Fruit fly (Drosophila melanogaster) whole organism, embryonic: ENCODE measurements around the gene CG17549.

Source experiments
- Asciz ChIP-seq: fragments of 200-800 bp; sonication (Bioruptor generic); optimal IDR thresholded peaks from 2 replicates; lab custom pipeline; 2017; ENCODE audit warnings: missing biosample characterization, mild to moderate bottlenecking, missing genetic modification characterization, missing genetic modification reagents
- CG10147 ChIP-seq: fragments of 200-800 bp; sonication (Bioruptor generic); optimal IDR thresholded peaks from 2 replicates; lab custom pipeline; 2019; ENCODE audit warnings: missing biosample characterization, mild to moderate bottlenecking, missing genetic modification characterization, moderate library complexity
- CG10979 ChIP-seq: fragments of 200-800 bp; sonication (Bioruptor generic); optimal IDR thresholded peaks from 2 replicates; lab custom pipeline; 2018; ENCODE audit warnings: missing biosample characterization, mild to moderate bottlenecking, missing genetic modification characterization, moderate library complexity
- CG11560 ChIP-seq: fragments of 200-800 bp; sonication (Bioruptor generic); IDR thresholded peaks from 3 replicates; pipeline ENCODE4 v1.3.6; 2022; ENCODE audit warnings: missing biosample characterization, missing genetic modification characterization
- CG11696 ChIP-seq: fragments of 200-800 bp; sonication (Bioruptor generic); IDR thresholded peaks from 2 replicates; pipeline ENCODE4 v1.3.6; 2022; ENCODE audit warnings: missing biosample characterization, missing genetic modification characterization
- CG12769 ChIP-seq: fragments of 200-800 bp; sonication (Bioruptor generic); optimal IDR thresholded peaks from 2 replicates; lab custom pipeline; 2019; ENCODE audit warnings: missing biosample characterization, mild to moderate bottlenecking, missing genetic modification characterization, moderate library complexity
- CG14441 ChIP-seq: fragments of 200-800 bp; sonication (Bioruptor generic); IDR thresholded peaks from 2 replicates; pipeline ENCODE4 v1.3.6; 2022; ENCODE audit warnings: missing biosample characterization, missing genetic modification characterization
- CG15011 ChIP-seq: fragments of 200-800 bp; sonication (Bioruptor generic); optimal IDR thresholded peaks from 3 replicates; lab custom pipeline; 2018; ENCODE audit warnings: missing biosample characterization, mild to moderate bottlenecking, missing genetic modification characterization
- CG16813 ChIP-seq: fragments of 200-800 bp; sonication (Bioruptor generic); IDR thresholded peaks from 3 replicates; pipeline ENCODE4 v1.3.6; 2022; ENCODE audit warnings: missing biosample characterization, missing genetic modification characterization; ENCODE audit not compliant: partially characterized antibody
- CG2712 ChIP-seq: fragments of 200-800 bp; optimal IDR thresholded peaks from 3 replicates; lab custom pipeline; 2019; ENCODE audit warnings: missing biosample characterization, mild to moderate bottlenecking, missing genetic modification characterization, moderate library complexity
- CG31224 ChIP-seq: fragments of 200-800 bp; sonication (Bioruptor generic); IDR thresholded peaks from 2 replicates; pipeline ENCODE4 v1.3.6; 2022; ENCODE audit warnings: missing biosample characterization, missing genetic modification characterization
- CG3163 ChIP-seq: fragments of 200-800 bp; sonication (Bioruptor generic); optimal IDR thresholded peaks from 3 replicates; lab custom pipeline; 2016; ENCODE audit warnings: missing biosample characterization, missing genetic modification characterization
- CG32532 ChIP-seq: fragments of 200-800 bp; sonication (Bioruptor generic); IDR thresholded peaks from 2 replicates; pipeline ENCODE4 v1.3.6; 2022; ENCODE audit warnings: missing biosample characterization, missing genetic modification characterization
- CG4730 ChIP-seq: fragments of 200-800 bp; sonication (Bioruptor generic); IDR thresholded peaks from 2 replicates; pipeline ENCODE4 v1.3.6; 2022; ENCODE audit warnings: missing biosample characterization, missing genetic modification characterization
- CG4854 ChIP-seq: fragments of 200-800 bp; sonication (Bioruptor generic); optimal IDR thresholded peaks from 2 replicates; lab custom pipeline; 2016; ENCODE audit warnings: missing biosample characterization, missing genetic modification characterization, inconsistent platforms
- CG6791 ChIP-seq: fragments of 200-800 bp; sonication (Bioruptor generic); IDR thresholded peaks from 3 replicates; pipeline ENCODE4 v1.3.6; 2022; ENCODE audit warnings: missing biosample characterization, missing genetic modification characterization; ENCODE audit not compliant: partially characterized antibody
- CG7372 ChIP-seq: fragments of 200-800 bp; sonication (Bioruptor generic); IDR thresholded peaks from 2 replicates; pipeline ENCODE4 v1.3.6; 2022; ENCODE audit warnings: missing biosample characterization, missing genetic modification characterization
- CG8478 ChIP-seq: fragments of >200 bp; optimal IDR thresholded peaks from 2 replicates; lab custom pipeline; 2018
- CG9797 ChIP-seq: fragments of 200-800 bp; sonication (Bioruptor generic); optimal IDR thresholded peaks from 3 replicates; lab custom pipeline; 2018; ENCODE audit warnings: missing biosample characterization, mild to moderate bottlenecking, missing genetic modification characterization
- Dref ChIP-seq: fragments of 200-800 bp; sonication (Bioruptor generic); IDR thresholded peaks from 2 replicates; pipeline ENCODE4 v1.3.6; 2022; ENCODE audit warnings: missing biosample characterization, missing genetic modification characterization
- Elba2 ChIP-seq: fragments of 200-800 bp; sonication (Bioruptor generic); optimal IDR thresholded peaks from 3 replicates; lab custom pipeline; 2016; ENCODE audit warnings: missing biosample characterization, missing genetic modification characterization
- Fer2 ChIP-seq: fragments of 200-800 bp; sonication (Bioruptor generic); optimal IDR thresholded peaks from 2 replicates; lab custom pipeline; 2018; ENCODE audit warnings: missing biosample characterization, mild to moderate bottlenecking, missing genetic modification characterization, moderate library complexity
- Hey ChIP-seq: fragments of 200-800 bp; sonication (Bioruptor generic); optimal IDR thresholded peaks from 3 replicates; lab custom pipeline; 2018; ENCODE audit warnings: missing biosample characterization, mild to moderate bottlenecking, missing genetic modification characterization
- HmgD ChIP-seq: fragments of 200-800 bp; sonication (Bioruptor generic); optimal IDR thresholded peaks from 3 replicates; lab custom pipeline; 2016; ENCODE audit warnings: missing biosample characterization, missing genetic modification characterization
- Jarid2 ChIP-seq: fragments of 200-800 bp; sonication (Bioruptor generic); optimal IDR thresholded peaks from 3 replicates; lab custom pipeline; 2017; ENCODE audit warnings: mild to moderate bottlenecking, missing biosample characterization, missing genetic modification reagents, missing genetic modification characterization
- MBD-R2 ChIP-seq: fragments of 200-800 bp; sonication (Bioruptor generic); IDR thresholded peaks from 2 replicates; pipeline ENCODE4 v1.3.6; 2022; ENCODE audit warnings: missing biosample characterization, missing genetic modification characterization
- Nf-YB ChIP-seq: fragments of 200-800 bp; sonication (Bioruptor generic); optimal IDR thresholded peaks from 3 replicates; lab custom pipeline; 2019; ENCODE audit warnings: missing biosample characterization, mild to moderate bottlenecking, missing genetic modification characterization, moderate library complexity
- Oaz ChIP-seq: fragments of 200-800 bp; sonication (Bioruptor generic); IDR thresholded peaks from 2 replicates; pipeline ENCODE4 v1.3.6; 2022; ENCODE audit warnings: missing biosample characterization, missing genetic modification characterization
- Opbp ChIP-seq: fragments of 200-800 bp; sonication (Bioruptor generic); IDR thresholded peaks from 3 replicates; pipeline ENCODE4 v1.3.6; 2022; ENCODE audit warnings: missing biosample characterization, missing genetic modification characterization; ENCODE audit not compliant: partially characterized antibody
- Rfx ChIP-seq: fragments of 200-800 bp; sonication (Bioruptor generic); IDR thresholded peaks from 2 replicates; pipeline ENCODE4 v1.3.6; 2022; ENCODE audit warnings: missing biosample characterization, missing genetic modification characterization
- Sry-β ChIP-seq: fragments of 200-800 bp; sonication (Bioruptor generic); optimal IDR thresholded peaks from 2 replicates; lab custom pipeline; 2018; ENCODE audit warnings: missing biosample characterization, mild to moderate bottlenecking, missing genetic modification characterization, moderate library complexity
- Sry-δ ChIP-seq: fragments of 200-800 bp; sonication (Bioruptor generic); optimal IDR thresholded peaks from 2 replicates; lab custom pipeline; 2016; ENCODE audit warnings: missing biosample characterization, missing genetic modification characterization
- Xbp1 ChIP-seq: fragments of 200-800 bp; sonication (Bioruptor generic); optimal IDR thresholded peaks from 3 replicates; lab custom pipeline; 2016; ENCODE audit warnings: missing biosample characterization, mild to moderate bottlenecking, missing genetic modification characterization
- al ChIP-seq: fragments of 200-800 bp; sonication (Bioruptor generic); IDR thresholded peaks from 2 replicates; pipeline ENCODE4 v1.3.6; 2022; ENCODE audit warnings: missing biosample characterization, missing genetic modification characterization
- cad ChIP-seq: fragments of >200 bp; optimal IDR thresholded peaks from 2 replicates; lab custom pipeline; 2017; ENCODE audit warnings: missing biosample characterization, missing genetic modification characterization
- dan ChIP-seq: fragments of 200-800 bp; sonication (Bioruptor generic); IDR thresholded peaks from 2 replicates; pipeline ENCODE4 v1.3.6; 2022; ENCODE audit warnings: missing biosample characterization, missing genetic modification characterization
- disco-r ChIP-seq: fragments of 200-800 bp; sonication (Bioruptor generic); optimal IDR thresholded peaks from 2 replicates; lab custom pipeline; 2016; ENCODE audit warnings: missing biosample characterization, missing genetic modification characterization
- en ChIP-seq: fragments of 200-800 bp; sonication (Bioruptor generic); optimal IDR thresholded peaks from 2 replicates; lab custom pipeline; 2016; ENCODE audit warnings: missing biosample characterization, missing genetic modification characterization
- eyg ChIP-seq: fragments of 200-800 bp; sonication (Bioruptor generic); optimal IDR thresholded peaks from 3 replicates; lab custom pipeline; 2016; ENCODE audit warnings: missing biosample characterization, missing genetic modification characterization
- gce ChIP-seq: fragments of 200-800 bp; sonication (Bioruptor generic); IDR thresholded peaks from 3 replicates; pipeline ENCODE4 v1.3.6; 2022; ENCODE audit warnings: missing biosample characterization, missing genetic modification characterization
- her ChIP-seq: fragments of 200-800 bp; sonication (Bioruptor generic); optimal IDR thresholded peaks from 2 replicates; lab custom pipeline; 2016; ENCODE audit warnings: missing biosample characterization, missing genetic modification characterization
- inv ChIP-seq: fragments of 200-800 bp; sonication (Bioruptor generic); IDR thresholded peaks from 2 replicates; pipeline ENCODE4 v1.3.6; 2022; ENCODE audit warnings: missing biosample characterization, missing genetic modification characterization; ENCODE audit not compliant: partially characterized antibody
- odd ChIP-seq: fragments of 200-800 bp; sonication (Bioruptor generic); optimal IDR thresholded peaks from 2 replicates; lab custom pipeline; 2017; ENCODE audit warnings: missing biosample characterization, mild to moderate bottlenecking, missing genetic modification characterization
- pzg ChIP-seq: fragments of 200-800 bp; sonication (Bioruptor generic); optimal IDR thresholded peaks from 3 replicates; lab custom pipeline; 2018; ENCODE audit warnings: missing biosample characterization, mild to moderate bottlenecking, missing genetic modification characterization, moderate library complexity
- sd ChIP-seq: fragments of 200-800 bp; sonication (Bioruptor generic); optimal IDR thresholded peaks from 3 replicates; lab custom pipeline; 2018; ENCODE audit warnings: missing biosample characterization, mild to moderate bottlenecking, missing genetic modification characterization, moderate library complexity
- seq ChIP-seq: fragments of 200-800 bp; sonication (Bioruptor generic); IDR thresholded peaks from 2 replicates; pipeline ENCODE4 v1.3.6; 2022; ENCODE audit warnings: missing biosample characterization, missing genetic modification characterization
- twi ChIP-seq: fragments of 200-800 bp; optimal IDR thresholded peaks from 2 replicates; lab custom pipeline; 2019; ENCODE audit warnings: missing biosample characterization, mild to moderate bottlenecking, missing genetic modification characterization, moderate library complexity
- wek ChIP-seq: fragments of 200-800 bp; sonication (Bioruptor generic); optimal IDR thresholded peaks from 3 replicates; lab custom pipeline; 2018; ENCODE audit warnings: missing biosample characterization, mild to moderate bottlenecking, missing genetic modification characterization, moderate library complexity
- wor ChIP-seq: fragments of 200-800 bp; sonication (Bioruptor generic); IDR thresholded peaks from 2 replicates; pipeline ENCODE4 v1.3.6; 2022; ENCODE audit warnings: missing biosample characterization, missing genetic modification characterization

The CG17549 gene

dm6 chr2L:19398317-19399234 lies 8.7 kb upstream of the CG17549 start, which contains the start of gene CG17544 (continued):
- TF ChIP-seq CG15011 (GFP tag; lab: Kevin White, UChicago), result no peak
- TF ChIP-seq her (GFP tag; lab: Kevin White, UChicago), result no peak
- TF ChIP-seq wor, result peak; percentile 21; the same call in 1 of the 2 replicates
- no peak for TF ChIP-seq en (GFP tag; lab: Kevin White, UChicago)
- TF ChIP-seq CG3163 (GFP tag; lab: Kevin White, UChicago), result peak; percentile 62
- peak; percentile 64 for TF ChIP-seq Jarid2
- peak; percentile 32; the same call in 1 of the 3 replicates for TF ChIP-seq CG6791 (GFP tag; lab: Robert Waterston, UW)
- TF ChIP-seq CG11560 (tag; lab: Robert Waterston, UW), result 0 out of 3 replicates have a peak, but pooled peaks have one; percentile 8
- peak; percentile 67 for TF ChIP-seq Nf-YB (GFP tag; lab: Kevin White, UChicago)
- TF ChIP-seq Opbp, result 0 out of 3 replicates have a peak, but pooled peaks have one; percentile 9
- TF ChIP-seq MBD-R2 (GFP tag; lab: Robert Waterston, UW), result no peak; the same call in 1 of the 2 replicates
- TF ChIP-seq Sry-β (GFP tag; lab: Kevin White, UChicago), result peak; percentile 87
- peak; percentile 9 for TF ChIP-seq pzg (GFP tag; lab: Kevin White, UChicago)
- TF ChIP-seq CG10979 (tag; lab: Kevin White, UChicago), result peak; percentile 89
- no peak for TF ChIP-seq cad (GFP tag; lab: Kevin White, UChicago)
- TF ChIP-seq Rfx (GFP tag; lab: Robert Waterston, UW), result peak; percentile 60
- peak; percentile 67 for TF ChIP-seq Xbp1 (GFP tag; lab: Kevin White, UChicago)
- TF ChIP-seq CG10147 (GFP tag; lab: Kevin White, UChicago), result peak; percentile 40
- peak; percentile 83 for TF ChIP-seq CG12769 (tag; lab: Kevin White, UChicago)
- no peak for TF ChIP-seq CG9797 (GFP tag; lab: Kevin White, UChicago)
- no peak; the same call in 1 of the 2 replicates for TF ChIP-seq seq (GFP tag; lab: Robert Waterston, UW)
- TF ChIP-seq Hey, result no peak
- no peak for TF ChIP-seq eyg
- peak; percentile 76 for TF ChIP-seq CG32532 (GFP tag; lab: Robert Waterston, UW)
- TF ChIP-seq CG8478 (lab: Kevin White, UChicago), result no peak
- TF ChIP-seq Elba2 (GFP tag; lab: Kevin White, UChicago), result no peak
- TF ChIP-seq sd, result peak; percentile 75
- TF ChIP-seq CG16813 (GFP tag; lab: Robert Waterston, UW), result no peak
- TF ChIP-seq gce (GFP tag; lab: Robert Waterston, UW), result peak; percentile 56; the same call in 1 of the 3 replicates
- TF ChIP-seq inv (GFP tag; lab: Robert Waterston, UW), result no peak
- peak; percentile 64 for TF ChIP-seq Asciz
- TF ChIP-seq CG4854 (GFP tag; lab: Kevin White, UChicago), result no peak
- TF ChIP-seq CG14441 (GFP tag; lab: Robert Waterston, UW), result peak; percentile 41
- TF ChIP-seq CG31224, result peak; percentile 46; the same call in 1 of the 2 replicates
- TF ChIP-seq disco-r (GFP tag; lab: Kevin White, UChicago), result no peak
- TF ChIP-seq Fer2 (tag; lab: Kevin White, UChicago), result peak; percentile 59
- TF ChIP-seq dan (GFP tag; lab: Robert Waterston, UW), result no peak
- TF ChIP-seq Oaz (GFP tag; lab: Robert Waterston, UW), result no peak
- TF ChIP-seq CG11696 (GFP tag; lab: Robert Waterston, UW), result no peak
- no peak for TF ChIP-seq HmgD (GFP tag; lab: Kevin White, UChicago)
- TF ChIP-seq odd, result peak; percentile 76
- TF ChIP-seq CG4730 (GFP tag; lab: Robert Waterston, UW), result no peak; the same call in none of the 2 replicates
- TF ChIP-seq CG7372 (GFP tag; lab: Robert Waterston, UW), result peak; percentile 25
- TF ChIP-seq CG2712 (tag; lab: Kevin White, UChicago), result peak; percentile 89
- peak; percentile 68 for TF ChIP-seq twi (tag; lab: Kevin White, UChicago)
- TF ChIP-seq wek, result no peak
- no peak for TF ChIP-seq Sry-δ (GFP tag; lab: Kevin White, UChicago)
- no peak for TF ChIP-seq Dref (GFP tag; lab: Robert Waterston, UW)
- peak; percentile 16; the same call in 1 of the 2 replicates for TF ChIP-seq al (GFP tag; lab: Robert Waterston, UW)
